Worm (Caenorhabditis elegans): ENCODE results near the gene F58F12.12.

The F58F12.12 gene

ce11 chrII:6380866-6381265 is at the start of gene F58F12.12:
Gene F58F12.12 (plus strand): TSS chrII:6381166.
- no peak for TF ChIP-seq lin-13 (tag; optimal IDR thresholded peaks at IDR 0.05)
- TF ChIP-seq blmp-1 (tag; optimal IDR thresholded peaks at IDR 0.05) = no peak
- no peak for TF ChIP-seq hlh-1 (tag; optimal IDR thresholded peaks at IDR 0.05)
- TF ChIP-seq snpc-4 (tag; optimal IDR thresholded peaks at IDR 0.05) = no peak
- no peak for TF ChIP-seq elt-1 (tag; optimal IDR thresholded peaks at IDR 0.05; ENCODE audit: borderline replicate concordance, insufficient read depth)
- TF ChIP-seq mab-5 (tag; optimal IDR thresholded peaks at IDR 0.05) = no peak
- no peak for TF ChIP-seq ceh-39 (tag; optimal IDR thresholded peaks at IDR 0.05)
- no peak for TF ChIP-seq zip-8 (tag; optimal IDR thresholded peaks at IDR 0.05)
- no peak for TF ChIP-seq M03D4.4 (tag; optimal IDR thresholded peaks at IDR 0.05)

ce11 chrII:6331222-6331830 is 49.6 kb upstream of the F58F12.12 start, which contains the start of gene set-4:
Gene set-4 (minus strand): TSS chrII:6331341.
- no peak for TF ChIP-seq nhr-12 (tag; optimal IDR thresholded peaks at IDR 0.05)
- TF ChIP-seq mab-5 (tag; optimal IDR thresholded peaks at IDR 0.05) = no peak
- peak; percentile 46 for TF ChIP-seq ceh-39 (tag; optimal IDR thresholded peaks at IDR 0.05)
- TF ChIP-seq pha-4 (tag; optimal IDR thresholded peaks at IDR 0.05) = peak; percentile 64
- TF ChIP-seq unc-120 (tag; optimal IDR thresholded peaks at IDR 0.05; ENCODE audit: poor library complexity, severe bottlenecking) = peak; percentile 31
- peak; percentile 12 for TF ChIP-seq unc-39 (tag; optimal IDR thresholded peaks at IDR 0.05)
- TF ChIP-seq ceh-83 (GFP tag; optimal IDR thresholded peaks at IDR 0.05) = no peak
- TF ChIP-seq nhr-28 (tag; optimal IDR thresholded peaks at IDR 0.05) = no peak
- TF ChIP-seq lin-13 (tag; optimal IDR thresholded peaks at IDR 0.05) = peak; percentile 87
- TF ChIP-seq snpc-4 (tag; optimal IDR thresholded peaks at IDR 0.05) = no peak
- TF ChIP-seq ceh-43 (GFP tag; optimal IDR thresholded peaks at IDR 0.05) = peak; percentile 66
- no peak for TF ChIP-seq flh-1 (GFP tag; optimal IDR thresholded peaks at IDR 0.05)
- peak; percentile 67 for TF ChIP-seq mls-2 (tag; optimal IDR thresholded peaks at IDR 0.05)
- peak; percentile 76 for TF ChIP-seq hlh-1 (tag; optimal IDR thresholded peaks at IDR 0.05)
- TF ChIP-seq tbx-8 (GFP tag; optimal IDR thresholded peaks at IDR 0.05) = no peak
- no peak for TF ChIP-seq blmp-1 (tag; optimal IDR thresholded peaks at IDR 0.05)
- peak; percentile 55 for TF ChIP-seq cnd-1 (tag; optimal IDR thresholded peaks at IDR 0.05)
- TF ChIP-seq nhr-76 (tag; optimal IDR thresholded peaks at IDR 0.05) = no peak
- TF ChIP-seq mep-1 (tag; optimal IDR thresholded peaks at IDR 0.05) = peak; percentile 87
- TF ChIP-seq nhr-237 (tag; optimal IDR thresholded peaks at IDR 0.05) = peak; percentile 71
- no peak for TF ChIP-seq zip-8 (tag; optimal IDR thresholded peaks at IDR 0.05)
- TF ChIP-seq lin-32 (GFP tag; optimal IDR thresholded peaks at IDR 0.05) = no peak
- TF ChIP-seq ham-2 (GFP tag; optimal IDR thresholded peaks at IDR 0.05) = no peak
- TF ChIP-seq elt-1 (tag; optimal IDR thresholded peaks at IDR 0.05; ENCODE audit: borderline replicate concordance, insufficient read depth) = peak; percentile 8
- peak; percentile 82 for TF ChIP-seq sptf-1 (tag; optimal IDR thresholded peaks at IDR 0.05)
- TF ChIP-seq M03D4.4 (tag; optimal IDR thresholded peaks at IDR 0.05) = peak; percentile 49
- peak; percentile 76 for TF ChIP-seq lsy-2 (tag; optimal IDR thresholded peaks at IDR 0.05)
- TF ChIP-seq elt-3 (tag; optimal IDR thresholded peaks at IDR 0.05) = no peak
- no peak for TF ChIP-seq sem-2 (GFP tag; optimal IDR thresholded peaks at IDR 0.05)
- TF ChIP-seq nhr-2 (tag; optimal IDR thresholded peaks at IDR 0.05) = no peak
- peak; percentile 75 for TF ChIP-seq ces-1 (GFP tag; optimal IDR thresholded peaks at IDR 0.05)
- peak; percentile 55 for TF ChIP-seq ztf-11 (tag; optimal IDR thresholded peaks at IDR 0.05)
- peak; percentile 73 for TF ChIP-seq unc-62 (GFP tag; optimal IDR thresholded peaks at IDR 0.05)
- peak; percentile 10 for TF ChIP-seq bed-3 (GFP tag; optimal IDR thresholded peaks at IDR 0.05)
- peak; percentile 71 for TF ChIP-seq drap-1 (GFP tag; optimal IDR thresholded peaks at IDR 0.05)

ce11 chrII:6333887-6334286 is 47.1 kb upstream of the F58F12.12 start, which contains the start of gene ttc-39B:
Gene ttc-39B (minus strand): TSS chrII:6333987.
- TF ChIP-seq ces-1 (GFP tag; optimal IDR thresholded peaks at IDR 0.05) (no peak), nhr-76 (tag; optimal IDR thresholded peaks at IDR 0.05) (no peak), drap-1 (GFP tag; optimal IDR thresholded peaks at IDR 0.05) (no peak), unc-62 (GFP tag; optimal IDR thresholded peaks at IDR 0.05) (no peak), blmp-1 (tag; optimal IDR thresholded peaks at IDR 0.05) (no peak), ham-2 (GFP tag; optimal IDR thresholded peaks at IDR 0.05) (no peak), lin-32 (GFP tag; optimal IDR thresholded peaks at IDR 0.05) (no peak), hlh-1 (tag; optimal IDR thresholded peaks at IDR 0.05) (no peak), pha-4 (tag; optimal IDR thresholded peaks at IDR 0.05) (no peak), cnd-1 (tag; optimal IDR thresholded peaks at IDR 0.05) (no peak), elt-3 (tag; optimal IDR thresholded peaks at IDR 0.05) (no peak), flh-1 (GFP tag; optimal IDR thresholded peaks at IDR 0.05) (no peak), ztf-11 (tag; optimal IDR thresholded peaks at IDR 0.05) (no peak), sptf-1 (tag; optimal IDR thresholded peaks at IDR 0.05) (no peak), zip-8 (tag; optimal IDR thresholded peaks at IDR 0.05) (no peak), bed-3 (GFP tag; optimal IDR thresholded peaks at IDR 0.05) (no peak), lsy-2 (tag; optimal IDR thresholded peaks at IDR 0.05) (no peak), snpc-4 (tag; optimal IDR thresholded peaks at IDR 0.05) (no peak), lin-13 (tag; optimal IDR thresholded peaks at IDR 0.05) (no peak)
